Fruit fly (Drosophila melanogaster): Measurements from ENCODE around the gene Usp14.

- TF ChIP-seq CG34406 (GFP tag; optimal IDR thresholded peaks at IDR 0.05), result no peak
- TF ChIP-seq eg (GFP tag; IDR thresholded peaks at IDR 0.05), result no peak
- TF ChIP-seq Eip93F (GFP tag; optimal IDR thresholded peaks at IDR 0.05), result no peak
- TF ChIP-seq lz (GFP tag; optimal IDR thresholded peaks at IDR 0.05), result no peak
- no peak for TF ChIP-seq CG31627 (GFP tag; optimal IDR thresholded peaks at IDR 0.05)
- TF ChIP-seq achi (GFP tag; optimal IDR thresholded peaks at IDR 0.05), result no peak
- TF ChIP-seq Eip78C (GFP tag), result no peak
- no peak for TF ChIP-seq vri (GFP tag; optimal IDR thresholded peaks at IDR 0.05)
- no peak for TF ChIP-seq fkh (GFP tag; optimal IDR thresholded peaks at IDR 0.05)
- TF ChIP-seq spab (GFP tag; optimal IDR thresholded peaks at IDR 0.05), result no peak
- TF ChIP-seq CG16779 (tag; optimal IDR thresholded peaks at IDR 0.05), result no peak
- TF ChIP-seq CG9139 (GFP tag; optimal IDR thresholded peaks at IDR 0.05), result no peak
Measured at dm6 chr2L:10344029-10344606, 29.9 kb upstream of the Usp14 start, which contains the start of gene Frmd5.

Data from whole organism, prepupa.